Fruit fly (Drosophila melanogaster) whole organism, adult: ENCODE results near the gene wdn.

Source experiments
- CG11617 ChIP-seq: fragments of 200-800 bp; sonication (Bioruptor generic); optimal IDR thresholded peaks from 2 replicates; lab custom pipeline; 2017; ENCODE audit warnings: mild to moderate bottlenecking, missing biosample characterization, missing genetic modification reagents, missing genetic modification characterization
- Mnt ChIP-seq: fragments of 200-800 bp; sonication (Bioruptor generic); optimal IDR thresholded peaks from 2 replicates; lab custom pipeline; 2016; ENCODE audit warnings: missing biosample characterization, mild to moderate bottlenecking, missing genetic modification characterization

- TF ChIP-seq CG11617 (GFP tag; lab: Kevin White, UChicago) (no peak), Mnt (no peak)
Observed at dm6 chr3R:28830746-28831145, 19.6 kb upstream of the wdn start.
